Worm (Caenorhabditis elegans) whole organism, L4 larva: Measurements from ENCODE around the gene gst-34.

ENCODE experiments used
- F26F4.8 ChIP-seq: fragments of 200-800 bp; sonication (Bioruptor generic); conservative IDR thresholded peaks from 2 replicates; pipeline ENCODE4 v1.3.6; 2022; ENCODE audit warnings: missing genetic modification characterization, missing compliant biosample characterization
- F37D6.2 ChIP-seq: sonication (generic microtip); optimal IDR thresholded peaks from 2 replicates; lab custom pipeline; 2016; ENCODE audit warnings: mild to moderate bottlenecking, missing genetic modification characterization, missing compliant biosample characterization
- F44E2.7 ChIP-seq: fragments of 200-800 bp; sonication (Bioruptor generic); IDR thresholded peaks from 2 replicates; pipeline ENCODE4 v2.1.2; 2022; ENCODE audit warnings: missing genetic modification characterization, missing compliant biosample characterization
- F49E8.2 ChIP-seq: sonication (generic microtip); optimal IDR thresholded peaks from 2 replicates; lab custom pipeline; 2016; ENCODE audit warnings: missing compliant biosample characterization, mild to moderate bottlenecking, missing genetic modification characterization, borderline replicate concordance
- T26A8.4 ChIP-seq: fragments of 200-800 bp; sonication (Bioruptor generic); IDR thresholded peaks from 2 replicates; pipeline ENCODE4 v1.3.6; 2022; ENCODE audit warnings: missing genetic modification characterization, missing compliant biosample characterization
- Y105C5A.15 ChIP-seq: fragments of 200-800 bp; sonication (Bioruptor generic); IDR thresholded peaks from 2 replicates; pipeline ENCODE4 v1.3.6; 2022; ENCODE audit warnings: missing genetic modification characterization, missing compliant biosample characterization
- ZK337.2 ChIP-seq: fragments of 200-800 bp; sonication (Bioruptor generic); IDR thresholded peaks from 2 replicates; pipeline ENCODE4 v1.3.6; 2022; ENCODE audit warnings: missing genetic modification reagents, missing genetic modification characterization, missing compliant biosample characterization
- ZK546.5 ChIP-seq, 2 experiments: sonication (generic microtip); optimal IDR thresholded peaks; 2 replicates each; lab custom pipeline; 2017; ENCODE audit warnings: missing biosample characterization in 2 of 2, missing genetic modification characterization in 2 of 2
- aha-1 ChIP-seq: fragments of 150-350 bp; peaks from one replicate; lab custom pipeline; 2014; ENCODE audit warnings: missing biosample characterization, missing genetic modification characterization
- attf-4 ChIP-seq: sonication (generic microtip); optimal IDR thresholded peaks from 3 replicates; lab custom pipeline; 2017; ENCODE audit warnings: missing biosample characterization, missing genetic modification characterization
- ceh-28 ChIP-seq: fragments of 150-350 bp; optimal IDR thresholded peaks from 2 replicates; lab custom pipeline; 2014; ENCODE audit warnings: missing biosample characterization, missing genetic modification reagents, missing genetic modification characterization
- ceh-32 ChIP-seq: sonication (generic microtip); optimal IDR thresholded peaks from 2 replicates; lab custom pipeline; 2016; ENCODE audit warnings: mild to moderate bottlenecking, missing genetic modification characterization, missing compliant biosample characterization; ENCODE audit not compliant: poor library complexity
- ceh-82 ChIP-seq: sonication (generic microtip); optimal IDR thresholded peaks from 2 replicates; lab custom pipeline; 2017; ENCODE audit warnings: missing biosample characterization, missing genetic modification characterization
- ces-1 ChIP-seq: fragments of 150-350 bp; sonication (generic microtip); optimal IDR thresholded peaks from 4 replicates; lab custom pipeline; 2014; ENCODE audit warnings: missing biosample characterization, missing genetic modification reagents, missing genetic modification characterization
- ctbp-1 ChIP-seq: fragments of 200-800 bp; sonication (Bioruptor generic); IDR thresholded peaks from 2 replicates; pipeline ENCODE4 v1.3.6; 2022; ENCODE audit warnings: missing genetic modification reagents, missing genetic modification characterization, missing compliant biosample characterization
- daf-12 ChIP-seq: fragments of 150-350 bp; optimal IDR thresholded peaks from 2 replicates; lab custom pipeline; 2014; ENCODE audit warnings: missing biosample characterization, missing genetic modification reagents, missing genetic modification characterization
- daf-16 ChIP-seq, 3 experiments: sonication (generic microtip); optimal IDR thresholded peaks; 2 replicates each; lab custom pipeline; 2016 to 2017; ENCODE audit warnings: missing genetic modification characterization in 3 of 3, missing genetic modification reagents in 3 of 3, mild to moderate bottlenecking in 2 of 3, missing compliant biosample characterization in 2 of 3, missing biosample characterization in 1 of 3, moderate library complexity in 1 of 3
- fkh-10 ChIP-seq: fragments of 150-350 bp; optimal IDR thresholded peaks from 2 replicates; lab custom pipeline; 2014; ENCODE audit warnings: missing biosample characterization, missing genetic modification reagents, missing genetic modification characterization
- jun-1 ChIP-seq: fragments of 150-350 bp; optimal IDR thresholded peaks from 2 replicates; lab custom pipeline; 2014; ENCODE audit warnings: missing biosample characterization, missing genetic modification reagents, missing genetic modification characterization
- lim-7 ChIP-seq: fragments of 200-800 bp; sonication (Bioruptor generic); IDR thresholded peaks from 2 replicates; pipeline ENCODE4 v1.3.6; 2022; ENCODE audit warnings: missing genetic modification characterization, missing compliant biosample characterization
- lin-38 ChIP-seq: fragments of 200-800 bp; sonication (Bioruptor generic); IDR thresholded peaks from 2 replicates; pipeline ENCODE4 v1.3.6; 2022; ENCODE audit warnings: missing genetic modification reagents, missing genetic modification characterization, missing compliant biosample characterization
- lir-3 ChIP-seq: sonication (generic microtip); optimal IDR thresholded peaks from 2 replicates; lab custom pipeline; 2016; ENCODE audit warnings: mild to moderate bottlenecking, missing genetic modification characterization, missing compliant biosample characterization
- madf-9 ChIP-seq: fragments of 200-800 bp; sonication (Bioruptor generic); conservative IDR thresholded peaks from 2 replicates; pipeline ENCODE4 v1.3.6; 2022; ENCODE audit warnings: missing genetic modification reagents, missing genetic modification characterization, missing compliant biosample characterization
- nhr-102 ChIP-seq: sonication (generic microtip); optimal IDR thresholded peaks from 2 replicates; lab custom pipeline; 2016; ENCODE audit warnings: mild to moderate bottlenecking, missing genetic modification characterization, moderate library complexity, missing compliant biosample characterization
- nhr-28 ChIP-seq: fragments of 150-350 bp; optimal IDR thresholded peaks from 2 replicates; lab custom pipeline; 2014; ENCODE audit warnings: missing biosample characterization, missing genetic modification characterization
- nhr-42 ChIP-seq: fragments of 200-800 bp; sonication (Bioruptor generic); IDR thresholded peaks from 2 replicates; pipeline ENCODE4 v1.3.6; 2022; ENCODE audit warnings: missing genetic modification characterization, missing compliant biosample characterization
- nhr-76 ChIP-seq: fragments of 150-350 bp; optimal IDR thresholded peaks from 2 replicates; lab custom pipeline; 2014; ENCODE audit warnings: missing biosample characterization, missing genetic modification characterization
- php-3 ChIP-seq: fragments of 200-800 bp; sonication (Bioruptor generic); IDR thresholded peaks from 2 replicates; pipeline ENCODE4 v1.3.6; 2022; ENCODE audit warnings: missing genetic modification reagents, missing genetic modification characterization, missing compliant biosample characterization
- pqm-1 ChIP-seq: sonication (generic microtip); optimal IDR thresholded peaks from 2 replicates; lab custom pipeline; 2017; ENCODE audit warnings: missing biosample characterization, missing genetic modification characterization
- rbr-2 ChIP-seq: sonication (generic microtip); optimal IDR thresholded peaks from 2 replicates; lab custom pipeline; 2016; ENCODE audit warnings: missing genotype, missing genetic modification characterization, missing compliant biosample characterization
- sdz-12 ChIP-seq: fragments of 200-800 bp; sonication (Bioruptor generic); optimal IDR thresholded peaks from 2 replicates; lab custom pipeline; 2018; ENCODE audit warnings: mild to moderate bottlenecking, missing genetic modification characterization, missing compliant biosample characterization
- set-16 ChIP-seq: fragments of 200-800 bp; sonication (Bioruptor generic); IDR thresholded peaks from 2 replicates; pipeline ENCODE4 v1.3.6; 2022; ENCODE audit warnings: missing genetic modification reagents, missing genetic modification characterization, missing compliant biosample characterization
- snpc-1.2 ChIP-seq: fragments of 200-800 bp; sonication (Bioruptor generic); IDR thresholded peaks from 2 replicates; pipeline ENCODE4 v1.3.6; 2022; ENCODE audit warnings: missing genetic modification reagents, missing genetic modification characterization, missing compliant biosample characterization
- snpc-4 ChIP-seq: fragments of 150-350 bp; optimal IDR thresholded peaks from 2 replicates; lab custom pipeline; 2014; ENCODE audit warnings: missing biosample characterization, missing genetic modification characterization
- spr-1 ChIP-seq: sonication (generic microtip); optimal IDR thresholded peaks from 2 replicates; lab custom pipeline; 2016; ENCODE audit warnings: mild to moderate bottlenecking, missing genetic modification characterization, missing compliant biosample characterization
- tag-97 ChIP-seq: fragments of 200-800 bp; sonication (Bioruptor generic); IDR thresholded peaks from 2 replicates; pipeline ENCODE4 v1.3.6; 2022; ENCODE audit warnings: missing genetic modification characterization, missing compliant biosample characterization
- unc-39 ChIP-seq: sonication (generic microtip); optimal IDR thresholded peaks from 2 replicates; lab custom pipeline; 2017; ENCODE audit warnings: missing biosample characterization, missing genetic modification characterization
- vab-7 ChIP-seq: fragments of 200-800 bp; sonication (Bioruptor generic); IDR thresholded peaks from 2 replicates; pipeline ENCODE4 v1.3.6; 2022; ENCODE audit warnings: missing genetic modification reagents, missing genetic modification characterization, missing compliant biosample characterization
- zag-1 ChIP-seq: fragments of 150-350 bp; optimal IDR thresholded peaks from 2 replicates; lab custom pipeline; 2014; ENCODE audit warnings: missing biosample characterization, missing genetic modification characterization
- ztf-11 ChIP-seq: fragments of 150-350 bp; optimal IDR thresholded peaks from 2 replicates; lab custom pipeline; 2014; ENCODE audit warnings: missing biosample characterization, missing genetic modification characterization

Gene gst-34

ce11 chrII:15165681-15166235, 17.3 kb downstream of the gst-34 start, which contains the start of gene gst-27 (continued):
- TF ChIP-seq unc-39 (tag; lab: Kevin White, UChicago) (no peak), set-16 (GFP tag; lab: Robert Waterston, UW) (peak; percentile 60; the same call in 1 of the 2 replicates), ZK337.2 (peak; percentile 41; the same call in 1 of the 2 replicates), zag-1 (no peak), rbr-2 (tag; lab: Kevin White, UChicago) (peak; percentile 77), T26A8.4 (GFP tag; lab: Robert Waterston, UW) (peak; percentile 85), F26F4.8 (GFP tag; lab: Robert Waterston, UW) (peak; percentile 85), nhr-28 (tag; lab: Kevin White, UChicago) (peak; percentile 70), ZK546.5 (tag; optimal IDR thresholded peaks at IDR 0.05; lab: Kevin White, UChicago) (no peak), fkh-10 (GFP tag; lab: Kevin White, UChicago) (peak; percentile 54), snpc-4 (tag; lab: Kevin White, UChicago) (peak; percentile 10), ztf-11 (tag; lab: Kevin White, UChicago) (peak; percentile 27), daf-12 (tag; lab: Kevin White, UChicago) (no peak), F37D6.2 (tag; lab: Kevin White, UChicago) (peak; percentile 73), ctbp-1 (GFP tag; lab: Robert Waterston, UW) (peak; percentile 85), spr-1 (tag; lab: Kevin White, UChicago) (peak; percentile 78), ces-1 (no peak), lin-38 (GFP tag; lab: Robert Waterston, UW) (peak; percentile 82), F44E2.7 (GFP tag; lab: Robert Waterston, UW) (peak; percentile 60; the same call in 1 of the 2 replicates), nhr-76 (tag; lab: Kevin White, UChicago) (no peak), nhr-102 (peak; percentile 73), sdz-12 (peak; percentile 89), vab-7 (GFP tag; lab: Robert Waterston, UW) (peak; percentile 95), tag-97 (GFP tag; lab: Robert Waterston, UW) (no peak), attf-4 (tag; lab: Kevin White, UChicago) (no peak), madf-9 (GFP tag; lab: Robert Waterston, UW) (peak; percentile 72)

DNA sequence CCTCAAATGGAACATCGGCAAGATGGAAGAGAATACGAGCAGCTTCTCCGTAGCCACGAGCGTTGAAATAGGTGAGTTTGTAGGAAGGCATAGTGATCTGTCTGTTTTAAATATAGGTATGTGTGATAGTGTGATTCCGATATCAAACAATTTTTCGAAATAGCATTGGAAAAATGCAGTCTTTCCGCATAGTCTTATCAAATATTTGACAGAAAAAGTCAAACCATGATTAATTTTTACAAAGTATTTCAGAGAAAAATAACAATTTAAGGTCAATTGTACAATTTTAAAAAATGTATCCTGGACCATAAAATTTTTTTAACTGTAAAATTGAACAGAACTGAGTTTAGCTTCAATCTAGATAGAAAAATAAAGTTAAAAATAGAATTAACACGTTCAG, 18.6 kb downstream of the gst-34 start, which contains the start of gene gst-26:
gst-26 (minus strand) TSS at position 101 of the 400 bp plus-strand sequence.
- TF ChIP-seq pqm-1 (tag; lab: Kevin White, UChicago) (peak; percentile 41), daf-16 (GFP tag; optimal IDR thresholded peaks at IDR 0.05; lab: Kevin White, UChicago) (no peak), daf-16 (tag; optimal IDR thresholded peaks at IDR 0.05; lab: Kevin White, UChicago) (peak; percentile 4), nhr-28 (tag; lab: Kevin White, UChicago) (peak; percentile 17), jun-1 (no peak)

- TF ChIP-seq Y105C5A.15 (GFP tag; lab: Robert Waterston, UW): no peak
- TF ChIP-seq aha-1 (tag; lab: Kevin White, UChicago): peak; percentile 53
These were observed 24.7 kb downstream of the gst-34 start for ce11 chrII:15158364-15158763.

- TF ChIP-seq jun-1: no peak
- TF ChIP-seq daf-12 (tag; lab: Kevin White, UChicago): no peak
- TF ChIP-seq lir-3 (tag; lab: Kevin White, UChicago): no peak
- TF ChIP-seq ztf-11 (tag; lab: Kevin White, UChicago): no peak
- no peak for TF ChIP-seq php-3
- TF ChIP-seq nhr-42 (GFP tag; lab: Robert Waterston, UW): no peak
- no peak for TF ChIP-seq ceh-28 (tag; lab: Kevin White, UChicago)
- TF ChIP-seq snpc-1.2 (GFP tag; lab: Robert Waterston, UW): no peak
- no peak for TF ChIP-seq F49E8.2 (tag; lab: Kevin White, UChicago)
- TF ChIP-seq ceh-82 (tag; lab: Kevin White, UChicago): no peak
- no peak for TF ChIP-seq set-16 (GFP tag; lab: Robert Waterston, UW)
- no peak for TF ChIP-seq lim-7
- TF ChIP-seq ceh-32 (tag; lab: Kevin White, UChicago): no peak
These were observed 25.2 kb downstream of the gst-34 start, which contains the start of gene ptr-20 for ce11 chrII:15157880-15158279. Gene ptr-20, plus strand, starts transcription at chrII:15158180.
